Worm (Caenorhabditis elegans): Measurements from ENCODE around the gene bcmo-2.

- TF ChIP-seq ceh-62 (tag; optimal IDR thresholded peaks at IDR 0.05) (no peak), fkh-10 (GFP tag; optimal IDR thresholded peaks at IDR 0.05) (no peak), ztf-11 (tag; optimal IDR thresholded peaks at IDR 0.05) (no peak), snpc-4 (tag; optimal IDR thresholded peaks at IDR 0.05) (no peak), lsy-2 (tag; optimal IDR thresholded peaks at IDR 0.05) (no peak), lin-15B (tag; optimal IDR thresholded peaks at IDR 0.05) (no peak), R02D3.7 (tag; optimal IDR thresholded peaks at IDR 0.05) (no peak), pqm-1 (tag; optimal IDR thresholded peaks at IDR 0.05) (no peak), ces-1 (GFP tag; optimal IDR thresholded peaks at IDR 0.05) (no peak), mdl-1 (tag; optimal IDR thresholded peaks at IDR 0.05) (no peak)
Measured at ce11 chrII:3955938-3956337, 45.3 kb upstream of the bcmo-2 start.
